Fruit fly (Drosophila melanogaster) whole organism, wandering third instar larva: ENCODE results near the gene Pisd.

Experiments
- CG32264 ChIP-seq: fragments of 200-800 bp; sonication (Bioruptor generic); optimal IDR thresholded peaks from 2 replicates; lab custom pipeline; 2016; ENCODE audit warnings: missing biosample characterization, missing genetic modification characterization
- CG9705 ChIP-seq: fragments of 200-800 bp; sonication (Bioruptor generic); optimal IDR thresholded peaks from 2 replicates; lab custom pipeline; 2018; ENCODE audit warnings: missing biosample characterization, mild to moderate bottlenecking, missing genetic modification characterization
- CrebA ChIP-seq: fragments of 200-800 bp; sonication (Bioruptor generic); optimal IDR thresholded peaks from 2 replicates; lab custom pipeline; 2016; ENCODE audit warnings: missing biosample characterization, mild to moderate bottlenecking, missing genetic modification characterization, borderline replicate concordance
- Dif ChIP-seq: fragments of 200-275, 200-300 bp; sonication (Bioruptor generic); optimal IDR thresholded peaks from 2 replicates; lab custom pipeline; 2018; ENCODE audit warnings: missing biosample characterization, missing genetic modification characterization; ENCODE audit not compliant: partially characterized antibody
- GATAd ChIP-seq: sonication (Bioruptor generic); optimal IDR thresholded peaks from 2 replicates; lab custom pipeline; 2016; ENCODE audit warnings: missing biosample characterization, missing genetic modification characterization
- HLH106 ChIP-seq: fragments of 200-800 bp; optimal IDR thresholded peaks from 3 replicates; lab custom pipeline; 2019; ENCODE audit warnings: missing biosample characterization, mild to moderate bottlenecking, missing genetic modification characterization, moderate library complexity
- Hnf4 ChIP-seq: fragments of 200-800 bp; sonication (Bioruptor generic); optimal IDR thresholded peaks from 2 replicates; lab custom pipeline; 2016; ENCODE audit warnings: missing biosample characterization, mild to moderate bottlenecking, missing genetic modification characterization
- Hr78 ChIP-seq: fragments of >200 bp; optimal IDR thresholded peaks from 2 replicates; lab custom pipeline; 2017; ENCODE audit warnings: missing biosample characterization, missing genetic modification characterization
- Hr83 ChIP-seq: fragments of 200-300 bp; sonication (Bioruptor generic); optimal IDR thresholded peaks from 2 replicates; lab custom pipeline; 2016; ENCODE audit warnings: missing biosample characterization, mild to moderate bottlenecking, missing genetic modification characterization, moderate library complexity; ENCODE audit not compliant: poor library complexity, severe bottlenecking
- Jra ChIP-seq: sonication (Bioruptor generic); optimal IDR thresholded peaks from 2 replicates; lab custom pipeline; 2016; ENCODE audit warnings: missing biosample characterization, missing genetic modification characterization
- Myc ChIP-seq: fragments of >200 bp; optimal IDR thresholded peaks from 2 replicates; lab custom pipeline; 2017
- N ChIP-seq: fragments of >200 bp; optimal IDR thresholded peaks from 2 replicates; lab custom pipeline; 2018; ENCODE audit warnings: missing biosample characterization, missing external identifiers, missing genetic modification characterization
- OdsH ChIP-seq: fragments of 200-800 bp; sonication (Bioruptor generic); optimal IDR thresholded peaks from 2 replicates; lab custom pipeline; 2016; ENCODE audit warnings: missing biosample characterization, mild to moderate bottlenecking, missing genetic modification characterization
- Rel ChIP-seq, 2 experiments: fragments of 200-800 bp; sonication (Bioruptor generic) in 1 of 2; optimal IDR thresholded peaks; 2 replicates in 1 of 2; 3 replicates in 1 of 2; lab custom pipeline; 2016 to 2019; ENCODE audit warnings: mild to moderate bottlenecking in 2 of 2, missing biosample characterization in 2 of 2, missing genetic modification characterization in 2 of 2, moderate library complexity in 1 of 2
- Sp1 ChIP-seq: fragments of 200-800 bp; sonication (Bioruptor generic); optimal IDR thresholded peaks from 3 replicates; lab custom pipeline; 2019; ENCODE audit warnings: missing biosample characterization, mild to moderate bottlenecking, missing genetic modification characterization, moderate library complexity
- Vsx2 ChIP-seq: fragments of 200-300, 225-300 bp; sonication (Bioruptor generic); optimal IDR thresholded peaks from 2 replicates; lab custom pipeline; 2018; ENCODE audit warnings: missing biosample characterization, missing genetic modification characterization; ENCODE audit not compliant: partially characterized antibody
- br ChIP-seq: fragments of 200-800 bp; sonication (Bioruptor generic); optimal IDR thresholded peaks from 2 replicates; lab custom pipeline; 2016; ENCODE audit warnings: missing biosample characterization, missing genetic modification characterization
- brk ChIP-seq: fragments of 200-800 bp; sonication (Bioruptor generic); optimal IDR thresholded peaks from 2 replicates; lab custom pipeline; 2016; ENCODE audit warnings: missing biosample characterization, mild to moderate bottlenecking, missing genetic modification characterization
- dl ChIP-seq, 2 experiments: fragments of 175-275, 200-275 bp in 1 of 2; fragments of 200-275 bp in 1 of 2; sonication (Bioruptor generic); optimal IDR thresholded peaks; lab custom pipeline; 2018; ENCODE audit warnings: mild to moderate bottlenecking in 2 of 2, missing biosample characterization in 2 of 2, missing genetic modification characterization in 2 of 2, moderate library complexity in 2 of 2; ENCODE audit not compliant: partially characterized antibody in 2 of 2, insufficient read depth in 1 of 2
- dmrt93B ChIP-seq: fragments of 200-800 bp; sonication (Bioruptor generic); optimal IDR thresholded peaks from 2 replicates; lab custom pipeline; 2018; ENCODE audit warnings: missing biosample characterization, mild to moderate bottlenecking, missing genetic modification characterization
- dsf ChIP-seq: sonication (Bioruptor generic); optimal IDR thresholded peaks from 2 replicates; lab custom pipeline; 2016; ENCODE audit warnings: missing biosample characterization, missing genetic modification characterization, borderline replicate concordance
- ey ChIP-seq: fragments of 200-800 bp; sonication (Bioruptor generic); optimal IDR thresholded peaks from 2 replicates; lab custom pipeline; 2016; ENCODE audit warnings: missing biosample characterization, missing genetic modification characterization
- foxo ChIP-seq, 2 experiments: fragments of 200-800 bp; sonication (Bioruptor generic); optimal IDR thresholded peaks; 2 replicates in 1 of 2; 3 replicates in 1 of 2; lab custom pipeline; 2016 to 2017; ENCODE audit warnings: missing biosample characterization in 2 of 2, missing genetic modification characterization in 2 of 2
- fru ChIP-seq: fragments of 200-800 bp; sonication (Bioruptor generic); optimal IDR thresholded peaks from 3 replicates; lab custom pipeline; 2016; ENCODE audit warnings: missing biosample characterization, mild to moderate bottlenecking, missing genetic modification characterization
- h ChIP-seq: fragments of 200-800 bp; sonication (Bioruptor generic); optimal IDR thresholded peaks from 3 replicates; lab custom pipeline; 2016; ENCODE audit warnings: missing biosample characterization, mild to moderate bottlenecking, missing genetic modification characterization
- jim ChIP-seq: fragments of 175-275, 200-325 bp; sonication (Bioruptor generic); optimal IDR thresholded peaks from 2 replicates; lab custom pipeline; 2016; ENCODE audit warnings: missing biosample characterization, mild to moderate bottlenecking, missing genetic modification characterization
- lola ChIP-seq: fragments of >200 bp; optimal IDR thresholded peaks from 2 replicates; lab custom pipeline; 2017; ENCODE audit warnings: missing biosample characterization, missing genetic modification characterization
- pan ChIP-seq: fragments of >200 bp; optimal IDR thresholded peaks from 2 replicates; lab custom pipeline; 2017
- psq ChIP-seq: fragments of 200-800 bp; sonication (Bioruptor generic); optimal IDR thresholded peaks from 3 replicates; lab custom pipeline; 2017; ENCODE audit warnings: missing biosample characterization, mild to moderate bottlenecking, missing genetic modification characterization, moderate library complexity
- rgr ChIP-seq: fragments of 200-800 bp; sonication (Bioruptor generic); optimal IDR thresholded peaks from 3 replicates; lab custom pipeline; 2016; ENCODE audit warnings: missing biosample characterization, mild to moderate bottlenecking, missing genetic modification characterization
- sage ChIP-seq: fragments of 200-800 bp; sonication (Bioruptor generic); optimal IDR thresholded peaks from 2 replicates; lab custom pipeline; 2016; ENCODE audit warnings: missing biosample characterization, mild to moderate bottlenecking, missing genetic modification characterization
- sv ChIP-seq: fragments of 200-800 bp; sonication (Bioruptor generic); optimal IDR thresholded peaks from 3 replicates; lab custom pipeline; 2016; ENCODE audit warnings: missing biosample characterization, missing genetic modification characterization
- tai ChIP-seq: sonication (Bioruptor generic); optimal IDR thresholded peaks from 2 replicates; lab custom pipeline; 2016; ENCODE audit warnings: missing biosample characterization, missing genetic modification characterization
- usp ChIP-seq: fragments of >200 bp; optimal IDR thresholded peaks from 2 replicates; lab custom pipeline; 2017; ENCODE audit warnings: missing biosample characterization, missing genetic modification characterization
- woc ChIP-seq: sonication (Bioruptor generic); optimal IDR thresholded peaks from 2 replicates; lab custom pipeline; 2016; ENCODE audit warnings: missing biosample characterization, mild to moderate bottlenecking, missing genetic modification characterization

Gene Pisd

dm6 chr3R:24099039-24100026 is 48.8 kb downstream of the Pisd start:
- TF ChIP-seq foxo (GFP tag; optimal IDR thresholded peaks at IDR 0.05; lab: Kevin White, UChicago) (peak; percentile 5 to 76), rgr (peak; percentile 81), dsf (no peak), dl (GFP tag; optimal IDR thresholded peaks at IDR 0.05; lab: Kevin White, UChicago; ENCODE audit: insufficient read depth in 1 of 2, partially characterized antibody in 2 of 2) (no peak), psq (peak; percentile 62), HLH106 (tag; lab: Kevin White, UChicago) (peak; percentile 55), Jra (no peak), ey (GFP tag; lab: Kevin White, UChicago) (peak; percentile 80), Rel (GFP tag; optimal IDR thresholded peaks at IDR 0.05; lab: Kevin White, UChicago) (no peak), Rel (tag; optimal IDR thresholded peaks at IDR 0.05; lab: Kevin White, UChicago) (no peak), sage (GFP tag; lab: Kevin White, UChicago) (no peak), Sp1 (GFP tag; lab: Kevin White, UChicago) (peak; percentile 49), Hnf4 (peak; percentile 5), Dif (GFP tag; lab: Kevin White, UChicago) (no peak), lola (GFP tag; lab: Kevin White, UChicago) (no peak), Myc (lab: Kevin White, UChicago) (no peak), Vsx2 (no peak), fru (GFP tag; lab: Kevin White, UChicago) (peak; percentile 70), pan (lab: Kevin White, UChicago) (peak; percentile 31), CG32264 (GFP tag; lab: Kevin White, UChicago) (peak; percentile 39), N (no peak), Hr83 (no peak), brk (GFP tag; lab: Kevin White, UChicago) (no peak), sv (GFP tag; lab: Kevin White, UChicago) (peak; percentile 83), dmrt93B (GFP tag; lab: Kevin White, UChicago) (peak; percentile 43), h (peak; percentile 81), br (GFP tag; lab: Kevin White, UChicago) (peak; percentile 73), woc (GFP tag; lab: Kevin White, UChicago) (peak; percentile 60), tai (peak; percentile 26), OdsH (peak; percentile 75), CrebA (GFP tag; lab: Kevin White, UChicago) (no peak)

dm6 chr3R:24100717-24101116 is 50.1 kb downstream of the Pisd start:
- no peak for TF ChIP-seq Hr78
- TF ChIP-seq woc (GFP tag; lab: Kevin White, UChicago): no peak
- no peak for TF ChIP-seq Sp1 (GFP tag; lab: Kevin White, UChicago)
- no peak for TF ChIP-seq sage (GFP tag; lab: Kevin White, UChicago)
- TF ChIP-seq GATAd (GFP tag; lab: Kevin White, UChicago): no peak
- TF ChIP-seq psq: peak; percentile 62
- TF ChIP-seq pan (lab: Kevin White, UChicago): no peak

dm6 chr3R:24101437-24101836 is 50.9 kb downstream of the Pisd start:
- TF ChIP-seq sv (GFP tag; lab: Kevin White, UChicago) (no peak), lola (GFP tag; lab: Kevin White, UChicago) (no peak)
- TF ChIP-seq, all 38 proteins: peak for 0

- TF ChIP-seq N (no peak), tai (no peak), CG9705 (GFP tag; lab: Kevin White, UChicago) (no peak), OdsH (no peak), psq (no peak), Rel (GFP tag; optimal IDR thresholded peaks at IDR 0.05; lab: Kevin White, UChicago) (no peak), Rel (tag; optimal IDR thresholded peaks at IDR 0.05; lab: Kevin White, UChicago) (no peak), foxo (GFP tag; optimal IDR thresholded peaks at IDR 0.05; lab: Kevin White, UChicago) (no peak), dsf (no peak), dl (GFP tag; optimal IDR thresholded peaks at IDR 0.05; lab: Kevin White, UChicago; ENCODE audit: insufficient read depth in 1 of 2, partially characterized antibody in 2 of 2) (no peak), jim (GFP tag; lab: Kevin White, UChicago) (no peak), br (GFP tag; lab: Kevin White, UChicago) (no peak), Hr83 (no peak), GATAd (GFP tag; lab: Kevin White, UChicago) (no peak), usp (no peak), Sp1 (GFP tag; lab: Kevin White, UChicago) (no peak), dmrt93B (GFP tag; lab: Kevin White, UChicago) (no peak), Hr78 (no peak), lola (GFP tag; lab: Kevin White, UChicago) (no peak), ey (GFP tag; lab: Kevin White, UChicago) (no peak)
Measured at dm6 chr3R:24102387-24102786, 51.8 kb downstream of the Pisd start.
